Worm (Caenorhabditis elegans) whole organism, L1 larva: Measurements from ENCODE around the gene B0507.2.

Experiments used
- C16A3.4 ChIP-seq: fragments of 150-350 bp; optimal IDR thresholded peaks from 2 replicates; lab custom pipeline; 2014; ENCODE audit warnings: missing biosample characterization, missing genetic modification characterization
- C34B4.2 ChIP-seq: sonication (generic microtip); optimal IDR thresholded peaks from 2 replicates; lab custom pipeline; 2017; ENCODE audit warnings: mild to moderate bottlenecking, missing genetic modification characterization, missing compliant biosample characterization
- F16B12.6 ChIP-seq: fragments of 150-350 bp; optimal IDR thresholded peaks from 2 replicates; lab custom pipeline; 2014; ENCODE audit warnings: missing biosample characterization, missing genetic modification characterization
- Y116A8C.19 ChIP-seq: sonication (generic microtip); optimal IDR thresholded peaks from 2 replicates; lab custom pipeline; 2016; ENCODE audit warnings: missing compliant biosample characterization, missing genetic modification characterization, borderline replicate concordance
- aha-1 ChIP-seq: fragments of 150-350 bp; optimal IDR thresholded peaks from 2 replicates; lab custom pipeline; 2014; ENCODE audit warnings: missing biosample characterization, missing genetic modification characterization
- ceh-8 ChIP-seq: fragments of 200-800 bp; sonication (Bioruptor generic); optimal IDR thresholded peaks from 2 replicates; lab custom pipeline; 2018; ENCODE audit warnings: mild to moderate bottlenecking, missing genetic modification characterization, moderate library complexity, missing compliant biosample characterization
- dpl-1 ChIP-seq, 3 experiments: fragments of 150-350 bp in 2 of 3; sonication (generic microtip) in 1 of 3; optimal IDR thresholded peaks; 2 replicates each; lab custom pipeline; 2014 to 2017; ENCODE audit warnings: missing biosample characterization in 3 of 3, missing genetic modification characterization in 3 of 3, missing genetic modification reagents in 3 of 3
- dsc-1 ChIP-seq: sonication (generic microtip); optimal IDR thresholded peaks from 2 replicates; lab custom pipeline; 2016; ENCODE audit warnings: mild to moderate bottlenecking, missing genetic modification characterization, missing compliant biosample characterization
- efl-1 ChIP-seq, 4 experiments: fragments of 150-350 bp; optimal IDR thresholded peaks in 3 of 4; peaks in 1 of 4; 1 replicate in 1 of 4; 2 replicates in 3 of 4; lab custom pipeline; 2014; ENCODE audit warnings: missing biosample characterization in 2 of 4, missing genetic modification characterization in 2 of 4, missing genetic modification reagents in 2 of 4
- egl-13 ChIP-seq: sonication (generic microtip); optimal IDR thresholded peaks from 2 replicates; lab custom pipeline; 2016; ENCODE audit warnings: missing genotype, missing genetic modification reagents, missing genetic modification characterization, missing compliant biosample characterization
- egl-27 ChIP-seq, 2 experiments: fragments of 150-350 bp in 1 of 2; sonication (generic microtip); optimal IDR thresholded peaks; 3 replicates each; lab custom pipeline; 2017 to 2018; ENCODE audit warnings: missing biosample characterization in 2 of 2, missing genetic modification characterization in 2 of 2, missing genetic modification reagents in 2 of 2
- elt-2 ChIP-seq: sonication (generic microtip); optimal IDR thresholded peaks from 2 replicates; lab custom pipeline; 2016; ENCODE audit warnings: missing genetic modification characterization, mild to moderate bottlenecking, inconsistent platforms, missing compliant biosample characterization, missing genetic modification reagents
- ets-5 ChIP-seq: fragments of 200-800 bp; sonication (Bioruptor generic); IDR thresholded peaks from 2 replicates; pipeline ENCODE4 v1.3.6; 2022; ENCODE audit warnings: missing genetic modification characterization, missing compliant biosample characterization
- fkh-10 ChIP-seq: sonication (generic microtip); optimal IDR thresholded peaks from 2 replicates; lab custom pipeline; 2017; ENCODE audit warnings: missing biosample characterization, missing genetic modification reagents, missing genetic modification characterization
- hlh-17 ChIP-seq: fragments of 200-800 bp; sonication (Bioruptor generic); optimal IDR thresholded peaks from 2 replicates; lab custom pipeline; 2018; ENCODE audit warnings: missing genetic modification characterization, mild to moderate bottlenecking, missing compliant biosample characterization, moderate library complexity, borderline replicate concordance
- hlh-4 ChIP-seq: sonication (generic microtip); optimal IDR thresholded peaks from 2 replicates; lab custom pipeline; 2016; ENCODE audit warnings: mild to moderate bottlenecking, missing genetic modification characterization, missing compliant biosample characterization
- hpl-2 ChIP-seq: fragments of 150-350 bp; optimal IDR thresholded peaks from 2 replicates; lab custom pipeline; 2014; ENCODE audit warnings: missing biosample characterization, missing genetic modification reagents, missing genetic modification characterization
- isw-1 ChIP-seq: fragments of 200-800 bp; sonication (Bioruptor generic); IDR thresholded peaks from 2 replicates; pipeline ENCODE4 v1.3.6; 2022; ENCODE audit warnings: missing genetic modification characterization, missing compliant biosample characterization
- jun-1 ChIP-seq: fragments of 150-350 bp; optimal IDR thresholded peaks from 2 replicates; lab custom pipeline; 2014; ENCODE audit warnings: missing biosample characterization, missing genetic modification reagents, missing genetic modification characterization
- lin-13 ChIP-seq: fragments of 150-350 bp; optimal IDR thresholded peaks from 2 replicates; lab custom pipeline; 2014; ENCODE audit warnings: missing biosample characterization, missing genetic modification reagents, missing genetic modification characterization
- lin-14 ChIP-seq: fragments of 200-800 bp; sonication (Bioruptor generic); optimal IDR thresholded peaks from 2 replicates; lab custom pipeline; 2018; ENCODE audit warnings: mild to moderate bottlenecking, missing genetic modification characterization, moderate library complexity, missing compliant biosample characterization
- lsy-2 ChIP-seq, 2 experiments: fragments of 150-350 bp; optimal IDR thresholded peaks; 2 replicates each; lab custom pipeline; 2014; ENCODE audit warnings: missing biosample characterization in 2 of 2, missing genetic modification characterization in 2 of 2
- mab-9 ChIP-seq: fragments of 200-800 bp; sonication (Bioruptor generic); IDR thresholded peaks from 2 replicates; pipeline ENCODE4 v1.3.6; 2022; ENCODE audit warnings: missing genetic modification reagents, missing genetic modification characterization, missing compliant biosample characterization
- mef-2 ChIP-seq: fragments of 150-350 bp; optimal IDR thresholded peaks from 2 replicates; lab custom pipeline; 2014; ENCODE audit warnings: missing biosample characterization, missing genetic modification characterization
- mep-1 ChIP-seq: fragments of 150-350 bp; optimal IDR thresholded peaks from 2 replicates; lab custom pipeline; 2014; ENCODE audit warnings: missing biosample characterization, missing genetic modification characterization
- nhr-28 ChIP-seq: fragments of 150-350 bp; optimal IDR thresholded peaks from 2 replicates; lab custom pipeline; 2014; ENCODE audit warnings: missing biosample characterization, missing genetic modification characterization
- nhr-76 ChIP-seq: sonication (generic microtip); optimal IDR thresholded peaks from 2 replicates; lab custom pipeline; 2017; ENCODE audit warnings: missing biosample characterization, missing genetic modification characterization
- nhr-77 ChIP-seq: fragments of 150-350 bp; optimal IDR thresholded peaks from 2 replicates; lab custom pipeline; 2014; ENCODE audit warnings: missing biosample characterization, missing genetic modification characterization
- pag-3 ChIP-seq: sonication (generic microtip); optimal IDR thresholded peaks from 2 replicates; lab custom pipeline; 2017; ENCODE audit warnings: missing genetic modification characterization, mild to moderate bottlenecking, missing compliant biosample characterization, antibody characterized with exemption, borderline replicate concordance; ENCODE audit not compliant: insufficient read depth
- pqm-1 ChIP-seq: sonication (generic microtip); optimal IDR thresholded peaks from 3 replicates; lab custom pipeline; 2017; ENCODE audit warnings: missing biosample characterization, missing genetic modification characterization
- snpc-4 ChIP-seq: fragments of 150-350 bp; optimal IDR thresholded peaks from 2 replicates; lab custom pipeline; 2014; ENCODE audit warnings: missing biosample characterization, missing genetic modification characterization
- snu-23 ChIP-seq: sonication (generic microtip); optimal IDR thresholded peaks from 2 replicates; lab custom pipeline; 2016; ENCODE audit warnings: missing genetic modification characterization, missing compliant biosample characterization
- sptf-1 ChIP-seq: fragments of 150-350 bp; optimal IDR thresholded peaks from 2 replicates; lab custom pipeline; 2014; ENCODE audit warnings: missing biosample characterization, missing genetic modification characterization
- swsn-7 ChIP-seq: sonication (generic microtip); optimal IDR thresholded peaks from 2 replicates; lab custom pipeline; 2016; ENCODE audit warnings: missing genetic modification characterization, missing compliant biosample characterization
- unc-130 ChIP-seq: fragments of 150-350 bp; optimal IDR thresholded peaks from 2 replicates; lab custom pipeline; 2017; ENCODE audit warnings: missing biosample characterization, missing genetic modification characterization, inconsistent platforms
- zip-4 ChIP-seq: fragments of 200-800 bp; sonication (Bioruptor generic); optimal IDR thresholded peaks from 2 replicates; lab custom pipeline; 2018; ENCODE audit warnings: mild to moderate bottlenecking, missing genetic modification characterization, moderate library complexity, missing compliant biosample characterization
- ztf-11 ChIP-seq, 2 experiments: sonication (generic microtip); optimal IDR thresholded peaks; 2 replicates each; lab custom pipeline; 2016 to 2017; ENCODE audit warnings: missing genetic modification characterization in 2 of 2, missing biosample characterization in 1 of 2, missing compliant biosample characterization in 1 of 2

B0507.2 gene

DNA sequence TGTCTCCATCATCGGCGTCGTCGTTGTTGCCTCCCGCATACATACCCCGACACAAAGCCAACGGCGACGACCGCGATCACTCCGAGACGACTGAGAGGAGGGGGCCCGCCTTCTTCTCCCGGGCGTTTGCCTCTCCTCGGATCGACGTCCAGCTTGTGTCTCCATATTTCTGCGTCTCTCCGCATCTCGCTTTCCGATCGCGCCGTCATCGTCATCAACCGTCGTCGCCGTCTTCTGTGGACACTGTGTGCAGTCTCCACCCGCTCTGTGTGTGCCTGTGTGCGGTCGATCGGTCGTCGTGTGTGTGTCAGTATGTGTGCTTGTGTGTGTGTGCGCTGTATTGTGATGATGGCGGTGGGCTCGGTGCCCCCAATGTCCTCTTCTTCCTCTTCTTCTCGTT is 11.4 kb downstream of the B0507.2 start (continued):
- TF ChIP-seq ztf-11 (tag; optimal IDR thresholded peaks at IDR 0.05; lab: Kevin White, UChicago) (no peak), lsy-2 (tag; optimal IDR thresholded peaks at IDR 0.05; lab: Kevin White, UChicago) (peak in 1 of 2 experiments; percentile 21), pag-3 (tag; lab: Kevin White, UChicago) (no peak), F16B12.6 (tag; lab: Kevin White, UChicago) (no peak), lin-14 (peak; percentile 66), C34B4.2 (no peak), mef-2 (tag; lab: Kevin White, UChicago) (no peak), hpl-2 (GFP tag; lab: Kevin White, UChicago) (no peak), snpc-4 (no peak), swsn-7 (tag; lab: Kevin White, UChicago) (peak; percentile 14), dsc-1 (tag; lab: Kevin White, UChicago) (peak; percentile 29)

ce11 chrV:8786245-8786644 is 12.1 kb downstream of the B0507.2 start, which contains the start of gene sup-37:
Gene sup-37, plus strand, starts transcription at chrV:8786545.
- TF ChIP-seq nhr-77 (tag; lab: Kevin White, UChicago): no peak

DNA sequence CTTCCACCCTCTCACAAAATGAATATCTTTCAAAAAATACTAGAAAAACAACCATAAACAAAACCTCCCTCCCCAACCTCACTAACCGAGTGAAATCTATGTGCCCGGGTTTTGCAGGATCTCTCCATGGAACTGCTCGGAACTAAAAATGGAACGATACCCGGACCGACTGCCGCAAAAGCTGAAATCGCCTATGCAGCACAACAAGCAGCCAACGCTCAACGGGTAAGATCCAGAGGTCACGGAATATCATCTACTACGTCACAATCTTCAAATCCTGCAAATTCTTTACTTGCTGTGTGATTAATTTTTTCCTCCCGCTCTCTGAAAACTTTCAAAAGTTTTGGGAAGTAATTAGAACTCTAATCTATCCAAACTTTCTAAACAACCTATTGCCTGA is 15.2 kb downstream of the B0507.2 start:
- TF ChIP-seq nhr-28 (no peak), C34B4.2 (no peak), nhr-77 (tag; lab: Kevin White, UChicago) (no peak), elt-2 (tag; lab: Kevin White, UChicago) (no peak), ets-5 (GFP tag; lab: Robert Waterston, UW) (no peak), ceh-8 (GFP tag; lab: Kevin White, UChicago) (no peak), hlh-17 (GFP tag; lab: Kevin White, UChicago) (no peak)

ce11 chrV:8792814-8793213 is 18.7 kb downstream of the B0507.2 start:
- TF ChIP-seq isw-1 (GFP tag; lab: Robert Waterston, UW) (no peak), lin-14 (no peak), hlh-4 (no peak)

DNA sequence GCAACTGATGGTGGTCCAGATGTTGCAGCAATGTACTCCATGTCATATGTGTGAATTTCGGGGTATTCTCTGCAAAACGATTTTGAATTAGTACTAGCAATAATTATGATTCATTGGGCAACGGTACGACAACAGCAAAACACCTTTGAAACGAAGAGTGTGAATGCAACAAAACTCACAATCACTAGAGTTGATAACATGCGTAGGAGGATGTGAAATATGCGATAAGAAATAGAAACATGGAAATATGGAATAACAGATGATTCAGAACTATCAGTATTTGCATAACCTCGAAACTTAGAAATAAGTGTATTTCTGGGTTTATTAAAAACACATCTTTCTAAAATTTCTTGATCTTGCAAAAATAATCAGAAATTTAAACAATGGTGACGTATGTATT is 21.4 kb downstream of the B0507.2 start:
- TF ChIP-seq mep-1 (tag; lab: Kevin White, UChicago) (no peak), lin-13 (no peak), swsn-7 (tag; lab: Kevin White, UChicago) (no peak), mab-9 (no peak), zip-4 (no peak), egl-13 (no peak), pqm-1 (peak; percentile 12), egl-27 (tag; optimal IDR thresholded peaks at IDR 0.05; lab: Kevin White, UChicago) (no peak), C16A3.4 (tag; lab: Kevin White, UChicago) (no peak), C34B4.2 (no peak), mef-2 (tag; lab: Kevin White, UChicago) (no peak), unc-130 (tag; lab: Kevin White, UChicago) (no peak), snu-23 (GFP tag; lab: Kevin White, UChicago) (no peak), efl-1 (optimal IDR thresholded peaks at IDR 0.05; lab: Kevin White, UChicago) (no peak), efl-1 (GFP tag; optimal IDR thresholded peaks at IDR 0.05 in 1 of 2; lab: Kevin White, UChicago) (peak in 1 of 2 experiments; percentile 3), pag-3 (tag; lab: Kevin White, UChicago) (no peak), lin-14 (peak; percentile 1), isw-1 (GFP tag; lab: Robert Waterston, UW) (no peak), aha-1 (tag; lab: Kevin White, UChicago) (no peak), jun-1 (no peak), sptf-1 (tag; lab: Kevin White, UChicago) (no peak), lsy-2 (tag; optimal IDR thresholded peaks at IDR 0.05; lab: Kevin White, UChicago) (no peak), ets-5 (GFP tag; lab: Robert Waterston, UW) (no peak), nhr-76 (tag; lab: Kevin White, UChicago) (no peak), elt-2 (tag; lab: Kevin White, UChicago) (peak; percentile 55), Y116A8C.19 (no peak), fkh-10 (no peak), dpl-1 (GFP tag; optimal IDR thresholded peaks at IDR 0.05; lab: Kevin White, UChicago) (no peak)
